Worm (Caenorhabditis elegans): Measurements from ENCODE around the gene mlc-2.
A peak's percentile ranks its signal among the peaks of the same experiment; 100 is the strongest.

Gene mlc-2

DNA sequence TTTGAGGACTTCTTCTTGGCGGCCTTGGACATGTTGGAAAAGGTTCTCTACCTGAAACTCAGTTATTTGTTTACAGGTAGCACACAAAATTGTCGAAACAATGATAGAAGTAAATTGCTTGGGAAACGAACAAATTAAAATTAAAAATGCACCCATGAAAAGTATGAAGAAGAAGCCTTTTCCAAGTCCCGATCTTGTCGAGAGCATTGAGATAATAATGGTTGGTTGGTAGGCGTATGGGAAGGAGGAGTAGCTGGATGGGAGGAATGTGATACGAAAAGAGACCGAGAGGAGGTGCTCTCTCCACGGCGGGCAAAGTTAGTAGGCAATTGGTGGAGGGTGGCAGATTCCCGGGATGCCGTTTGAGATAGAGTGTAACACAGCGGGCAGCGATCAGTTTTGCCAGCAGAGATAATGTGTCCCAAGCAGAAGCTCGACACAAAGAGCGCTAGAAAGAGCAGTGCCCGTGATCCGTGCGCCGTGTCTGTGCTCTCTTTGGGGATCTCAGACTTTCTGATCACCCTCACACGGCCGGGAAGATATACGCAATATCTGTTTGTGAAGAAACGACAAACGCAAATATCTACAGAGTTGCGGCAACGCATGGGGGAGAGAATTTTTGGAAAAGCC, at the start of gene mlc-2:
TSS of gene mlc-2 (minus strand) at position 51 of the 630 bp plus-strand sequence.
- TF ChIP-seq klf-2 (GFP tag; conservative IDR thresholded peaks at IDR 0.05) (no peak), tab-1 (GFP tag; IDR thresholded peaks at IDR 0.05) (no peak), T22C8.4 (GFP tag; IDR thresholded peaks at IDR 0.05) (no peak), cog-1 (tag; optimal IDR thresholded peaks at IDR 0.05) (peak; percentile 44), flt-1 (GFP tag; IDR thresholded peaks at IDR 0.05) (no peak)

DNA sequence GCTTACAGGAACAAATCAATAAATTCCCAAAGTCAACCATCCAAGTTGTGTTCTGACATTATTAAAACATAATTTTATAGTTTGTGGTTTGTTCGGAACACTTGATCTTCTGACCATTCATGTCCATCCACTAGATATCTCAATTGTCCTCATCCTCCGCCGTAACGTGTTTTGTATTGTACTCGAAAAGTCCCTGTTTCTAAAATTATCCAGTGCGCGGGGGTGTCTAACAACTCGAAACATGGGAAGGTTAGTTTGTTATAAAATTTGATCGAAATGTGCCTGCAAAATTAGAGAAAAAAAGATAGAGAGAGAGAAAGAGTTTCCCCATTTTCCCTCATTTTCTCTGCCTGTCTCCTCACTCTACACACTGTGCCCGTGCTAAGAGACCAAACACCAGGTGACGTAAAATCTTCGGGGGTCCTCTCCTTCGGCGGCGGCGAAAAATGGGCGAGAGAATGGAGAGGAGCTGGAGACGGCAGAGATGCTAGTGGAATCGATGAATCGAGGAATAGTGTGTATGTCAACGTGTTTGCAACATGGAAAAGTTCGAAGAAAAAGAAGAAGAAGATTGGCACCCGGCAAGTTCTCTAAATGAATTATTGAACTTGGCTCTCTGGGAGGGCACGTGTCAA, 49.3 kb upstream of the mlc-2 start:
- TF ChIP-seq tab-1 (GFP tag; IDR thresholded peaks at IDR 0.05) (no peak), cog-1 (tag; optimal IDR thresholded peaks at IDR 0.05) (peak; percentile 51)

- TF ChIP-seq flt-1 (GFP tag; IDR thresholded peaks at IDR 0.05) (no peak), med-1 (GFP tag; optimal IDR thresholded peaks at IDR 0.05; ENCODE audit: insufficient read depth) (no peak), ztf-23 (GFP tag; IDR thresholded peaks at IDR 0.05) (no peak), ref-1 (GFP tag; conservative IDR thresholded peaks at IDR 0.05) (no peak), tab-1 (GFP tag; IDR thresholded peaks at IDR 0.05) (no peak), ztf-29 (GFP tag; IDR thresholded peaks at IDR 0.05) (no peak), T22C8.4 (GFP tag; IDR thresholded peaks at IDR 0.05) (no peak), klf-2 (GFP tag; conservative IDR thresholded peaks at IDR 0.05) (no peak), cog-1 (tag; optimal IDR thresholded peaks at IDR 0.05) (no peak)
Observed at ce11 chrX:17504447-17504846, 48.1 kb upstream of the mlc-2 start.

ce11 chrX:17502246-17502645, 45.9 kb upstream of the mlc-2 start:
- TF ChIP-seq flt-1 (GFP tag; IDR thresholded peaks at IDR 0.05) (no peak), med-1 (GFP tag; optimal IDR thresholded peaks at IDR 0.05; ENCODE audit: insufficient read depth) (no peak), ztf-29 (GFP tag; IDR thresholded peaks at IDR 0.05) (no peak)

DNA sequence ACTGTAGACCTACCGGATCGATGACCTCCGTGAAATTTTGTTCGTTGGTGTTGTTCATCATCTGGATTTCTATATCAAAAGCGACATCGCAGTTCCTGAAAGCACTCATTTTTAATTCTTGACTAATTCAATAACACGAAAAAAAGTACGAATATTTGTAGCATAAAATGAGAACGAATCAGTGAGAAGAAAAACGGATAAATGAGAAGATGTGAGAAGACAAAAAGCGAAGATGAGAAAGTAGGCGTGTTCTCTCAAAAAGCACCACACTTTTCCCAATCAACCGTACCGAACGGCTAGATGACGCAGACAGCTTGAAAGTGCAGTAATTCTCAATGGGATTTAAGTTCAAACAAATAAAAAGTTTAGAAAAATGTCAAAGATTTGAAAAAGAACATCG, 30.3 kb upstream of the mlc-2 start, which contains the start of gene npr-24:
TSS of gene npr-24 (minus strand) at position 101 of the 400 bp plus-strand sequence.
- no peak for TF ChIP-seq klf-2 (GFP tag; conservative IDR thresholded peaks at IDR 0.05)
- no peak for TF ChIP-seq tab-1 (GFP tag; IDR thresholded peaks at IDR 0.05)
- TF ChIP-seq T22C8.4 (GFP tag; IDR thresholded peaks at IDR 0.05), result no peak
- TF ChIP-seq flt-1 (GFP tag; IDR thresholded peaks at IDR 0.05), result no peak
- no peak for TF ChIP-seq ref-1 (GFP tag; conservative IDR thresholded peaks at IDR 0.05)
- TF ChIP-seq ztf-23 (GFP tag; IDR thresholded peaks at IDR 0.05), result no peak
- TF ChIP-seq ztf-29 (GFP tag; IDR thresholded peaks at IDR 0.05), result no peak
- no peak for TF ChIP-seq cog-1 (tag; optimal IDR thresholded peaks at IDR 0.05)
- no peak for TF ChIP-seq med-1 (GFP tag; optimal IDR thresholded peaks at IDR 0.05; ENCODE audit: insufficient read depth)

- TF ChIP-seq cog-1 (tag; optimal IDR thresholded peaks at IDR 0.05), result no peak
- no peak for TF ChIP-seq flt-1 (GFP tag; IDR thresholded peaks at IDR 0.05)
- TF ChIP-seq tab-1 (GFP tag; IDR thresholded peaks at IDR 0.05), result no peak
- TF ChIP-seq ztf-23 (GFP tag; IDR thresholded peaks at IDR 0.05), result no peak
- TF ChIP-seq ref-1 (GFP tag; conservative IDR thresholded peaks at IDR 0.05), result no peak
- TF ChIP-seq T22C8.4 (GFP tag; IDR thresholded peaks at IDR 0.05), result no peak
- TF ChIP-seq klf-2 (GFP tag; conservative IDR thresholded peaks at IDR 0.05), result no peak
- TF ChIP-seq med-1 (GFP tag; optimal IDR thresholded peaks at IDR 0.05; ENCODE audit: insufficient read depth), result no peak
Observed at ce11 chrX:17481892-17482515, 25.6 kb upstream of the mlc-2 start.

ce11 chrX:17479694-17480574, 23.5 kb upstream of the mlc-2 start:
- TF ChIP-seq klf-2 (GFP tag; conservative IDR thresholded peaks at IDR 0.05), result no peak
- TF ChIP-seq tab-1 (GFP tag; IDR thresholded peaks at IDR 0.05), result peak; percentile 62; the same call in 1 of the 2 replicates
- TF ChIP-seq cog-1 (tag; optimal IDR thresholded peaks at IDR 0.05), result peak; percentile 86
- no peak for TF ChIP-seq med-1 (GFP tag; optimal IDR thresholded peaks at IDR 0.05; ENCODE audit: insufficient read depth)
- 0 out of 2 replicates have a peak, but pooled peaks have one; percentile 20 for TF ChIP-seq ztf-23 (GFP tag; IDR thresholded peaks at IDR 0.05)
- peak; percentile 40; the same call in 1 of the 2 replicates for TF ChIP-seq flt-1 (GFP tag; IDR thresholded peaks at IDR 0.05)
- peak; percentile 41; the same call in 1 of the 2 replicates for TF ChIP-seq ztf-29 (GFP tag; IDR thresholded peaks at IDR 0.05)
- no peak for TF ChIP-seq ref-1 (GFP tag; conservative IDR thresholded peaks at IDR 0.05)
- TF ChIP-seq T22C8.4 (GFP tag; IDR thresholded peaks at IDR 0.05), result peak; percentile 29; the same call in 1 of the 2 replicates

DNA sequence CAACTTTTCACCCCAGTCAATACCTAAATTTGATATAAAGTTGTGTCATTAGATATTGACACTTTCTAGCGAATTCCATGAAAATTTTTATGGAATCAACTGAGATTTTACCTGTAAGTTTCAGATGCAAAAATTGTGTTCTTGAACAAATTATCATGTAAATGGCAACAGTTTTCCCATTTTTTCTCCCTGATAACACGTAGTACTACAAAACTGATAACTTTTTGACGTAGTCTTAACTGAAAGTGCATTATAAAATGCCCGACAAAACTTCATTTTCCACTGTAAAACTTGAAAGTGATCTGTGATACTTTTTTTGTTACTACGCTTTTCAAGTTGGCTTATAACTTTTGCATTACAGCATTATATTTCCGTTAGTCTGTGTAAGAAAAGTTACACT, 22.3 kb upstream of the mlc-2 start:
- TF ChIP-seq med-1 (GFP tag; optimal IDR thresholded peaks at IDR 0.05; ENCODE audit: insufficient read depth) (no peak), flt-1 (GFP tag; IDR thresholded peaks at IDR 0.05) (no peak), cog-1 (tag; optimal IDR thresholded peaks at IDR 0.05) (no peak), ztf-29 (GFP tag; IDR thresholded peaks at IDR 0.05) (no peak), klf-2 (GFP tag; conservative IDR thresholded peaks at IDR 0.05) (no peak), tab-1 (GFP tag; IDR thresholded peaks at IDR 0.05) (no peak), ztf-23 (GFP tag; IDR thresholded peaks at IDR 0.05) (no peak), ref-1 (GFP tag; conservative IDR thresholded peaks at IDR 0.05) (no peak)

DNA sequence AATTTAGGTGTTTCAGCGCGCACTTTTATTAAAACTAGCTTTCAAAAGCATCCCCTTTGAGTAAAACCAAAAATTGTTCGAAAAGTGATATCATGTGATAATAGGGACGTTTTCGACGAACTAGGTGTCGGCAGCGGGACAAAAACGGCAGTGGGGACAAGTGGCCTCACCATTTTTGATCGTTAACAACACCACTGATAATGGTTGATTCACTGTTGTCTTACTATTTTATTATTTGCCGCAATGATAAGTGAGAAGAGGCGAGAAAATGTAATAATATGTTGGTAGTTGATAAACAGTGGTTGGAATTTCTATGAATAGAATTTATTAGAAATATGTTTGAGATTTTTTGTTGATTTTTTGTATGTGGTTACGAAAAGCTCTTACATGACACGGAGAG, 19.6 kb upstream of the mlc-2 start:
- TF ChIP-seq ztf-29 (GFP tag; IDR thresholded peaks at IDR 0.05), result no peak
- TF ChIP-seq ztf-23 (GFP tag; IDR thresholded peaks at IDR 0.05), result no peak
- no peak for TF ChIP-seq med-1 (GFP tag; optimal IDR thresholded peaks at IDR 0.05; ENCODE audit: insufficient read depth)
- TF ChIP-seq tab-1 (GFP tag; IDR thresholded peaks at IDR 0.05), result no peak

Measured in whole organism, midembryonic.